Fruit fly (Drosophila melanogaster) whole organism, prepupa: ENCODE measurements around the gene CtsF.

Source experiments
- Blimp-1 ChIP-seq: fragments of 200-800 bp; sonication (Bioruptor generic); optimal IDR thresholded peaks from 3 replicates; lab custom pipeline; 2017; ENCODE audit warnings: missing biosample characterization, missing genetic modification characterization, mild to moderate bottlenecking, moderate library complexity, missing genetic modification reagents
- CG10631 ChIP-seq: fragments of 200-800 bp; sonication (Bioruptor generic); optimal IDR thresholded peaks from 2 replicates; lab custom pipeline; 2016; ENCODE audit warnings: missing biosample characterization, missing genetic modification characterization
- CG10669 ChIP-seq: fragments of 200-800 bp; sonication (Bioruptor generic); optimal IDR thresholded peaks from 3 replicates; lab custom pipeline; 2018; ENCODE audit warnings: missing biosample characterization, mild to moderate bottlenecking, missing genetic modification characterization, moderate library complexity
- CG11294 ChIP-seq: fragments of 200-800 bp; sonication (Bioruptor generic); IDR thresholded peaks from 2 replicates; pipeline ENCODE4 v1.3.6; 2022; ENCODE audit warnings: missing biosample characterization, missing genetic modification characterization
- CG11762 ChIP-seq: fragments of 200-800 bp; sonication (Bioruptor generic); optimal IDR thresholded peaks from 3 replicates; lab custom pipeline; 2016; ENCODE audit warnings: missing biosample characterization, missing genetic modification characterization; ENCODE audit not compliant: insufficient read depth
- CG15336 ChIP-seq: fragments of 200-800 bp; sonication (Bioruptor generic); IDR thresholded peaks from 2 replicates; pipeline ENCODE4 v1.3.6; 2022; ENCODE audit warnings: missing biosample characterization, missing genetic modification characterization
- CG16779 ChIP-seq: fragments of 200-800 bp; sonication (Bioruptor generic); optimal IDR thresholded peaks from 3 replicates; lab custom pipeline; 2017; ENCODE audit warnings: missing biosample characterization, mild to moderate bottlenecking, missing genetic modification characterization
- CG3032 ChIP-seq: fragments of 200-800 bp; optimal IDR thresholded peaks from 2 replicates; lab custom pipeline; 2019; ENCODE audit warnings: missing biosample characterization, mild to moderate bottlenecking, missing genetic modification characterization, moderate library complexity
- CG31627 ChIP-seq: fragments of 200-800 bp; sonication (Bioruptor generic); optimal IDR thresholded peaks from 3 replicates; lab custom pipeline; 2016; ENCODE audit warnings: missing biosample characterization, missing genetic modification characterization
- CG32006 ChIP-seq: fragments of 200-800 bp; sonication (Bioruptor generic); optimal IDR thresholded peaks from 3 replicates; lab custom pipeline; 2017; ENCODE audit warnings: missing biosample characterization, mild to moderate bottlenecking, missing genetic modification characterization
- CG3919 ChIP-seq: fragments of 200-800 bp; sonication (Bioruptor generic); optimal IDR thresholded peaks from 3 replicates; lab custom pipeline; 2016; ENCODE audit warnings: missing biosample characterization, missing genetic modification characterization
- CG6163 ChIP-seq: fragments of 200-800 bp; sonication (Bioruptor generic); IDR thresholded peaks from 3 replicates; pipeline ENCODE4 v1.3.6; 2022; ENCODE audit warnings: missing biosample characterization, missing genetic modification characterization
- CG6792 ChIP-seq: fragments of 200-800 bp; sonication (Bioruptor generic); optimal IDR thresholded peaks from 3 replicates; lab custom pipeline; 2016; ENCODE audit warnings: missing biosample characterization, missing genetic modification characterization
- CG6808 ChIP-seq: fragments of 200-800 bp; sonication (Bioruptor generic); optimal IDR thresholded peaks from 3 replicates; lab custom pipeline; 2017; ENCODE audit warnings: missing biosample characterization, missing genetic modification characterization, mild to moderate bottlenecking, moderate library complexity, missing genetic modification reagents
- CG7368 ChIP-seq: fragments of 200-800 bp; sonication (Bioruptor generic); optimal IDR thresholded peaks from 3 replicates; lab custom pipeline; 2016; ENCODE audit warnings: missing biosample characterization, missing genetic modification characterization
- CG8119 ChIP-seq: fragments of 200-800 bp; sonication (Bioruptor generic); IDR thresholded peaks from 3 replicates; pipeline ENCODE4 v1.3.6; 2022; ENCODE audit warnings: missing biosample characterization, missing genetic modification characterization
- CG8319 ChIP-seq: fragments of 200-800 bp; sonication (Bioruptor generic); optimal IDR thresholded peaks from 3 replicates; lab custom pipeline; 2016; ENCODE audit warnings: missing biosample characterization, missing genetic modification characterization
- CG8632 ChIP-seq: fragments of 200-800 bp; sonication (Bioruptor generic); optimal IDR thresholded peaks from 3 replicates; lab custom pipeline; 2016; ENCODE audit warnings: missing biosample characterization, missing genetic modification characterization
- CG9139 ChIP-seq: fragments of 200-800 bp; sonication (Bioruptor generic); optimal IDR thresholded peaks from 3 replicates; lab custom pipeline; 2017; ENCODE audit warnings: missing biosample characterization, mild to moderate bottlenecking, missing genetic modification characterization
- Eip75B ChIP-seq: fragments of 200-800 bp; sonication (Bioruptor generic); optimal IDR thresholded peaks from 3 replicates; lab custom pipeline; 2016; ENCODE audit warnings: missing biosample characterization, missing genetic modification characterization
- Eip78C ChIP-seq: fragments of 200-800 bp; sonication (Bioruptor generic); peaks from one replicate; lab custom pipeline; 2016; ENCODE audit warnings: missing biosample characterization, missing genetic modification characterization
- Ets21C ChIP-seq: fragments of 200-800 bp; sonication (Bioruptor generic); optimal IDR thresholded peaks from 3 replicates; lab custom pipeline; 2016; ENCODE audit warnings: missing biosample characterization, missing genetic modification characterization
- Ets96B ChIP-seq: fragments of 200-800 bp; optimal IDR thresholded peaks from 2 replicates; lab custom pipeline; 2019; ENCODE audit warnings: missing biosample characterization, mild to moderate bottlenecking, missing genetic modification characterization, moderate library complexity
- Gug ChIP-seq: fragments of 200-800 bp; sonication (Bioruptor generic); IDR thresholded peaks from 2 replicates; pipeline ENCODE4 v1.3.6; 2022; ENCODE audit warnings: missing biosample characterization, missing genetic modification characterization
- Hr38 ChIP-seq: sonication (Bioruptor generic); optimal IDR thresholded peaks from 2 replicates; lab custom pipeline; 2016; ENCODE audit warnings: missing biosample characterization, missing genetic modification characterization
- Hr39 ChIP-seq: fragments of 200-800 bp; sonication (Bioruptor generic); optimal IDR thresholded peaks from 2 replicates; lab custom pipeline; 2016; ENCODE audit warnings: missing biosample characterization, missing genetic modification characterization
- Hr4 ChIP-seq: fragments of 200-800 bp; sonication (Bioruptor generic); optimal IDR thresholded peaks from 3 replicates; lab custom pipeline; 2016; ENCODE audit warnings: missing biosample characterization, missing genetic modification characterization
- Lpt ChIP-seq: fragments of 200-800 bp; sonication (Bioruptor generic); optimal IDR thresholded peaks from 3 replicates; lab custom pipeline; 2016; ENCODE audit warnings: missing biosample characterization, missing genetic modification characterization
- Sox14 ChIP-seq: fragments of 200-800 bp; sonication (Bioruptor generic); optimal IDR thresholded peaks from 3 replicates; lab custom pipeline; 2016; ENCODE audit warnings: missing biosample characterization, missing genetic modification characterization
- Sox15 ChIP-seq: fragments of 200-800 bp; sonication (Bioruptor generic); optimal IDR thresholded peaks from 3 replicates; lab custom pipeline; 2016; ENCODE audit warnings: missing biosample characterization, missing genetic modification characterization
- acj6 ChIP-seq: fragments of 200-800 bp; sonication (Bioruptor generic); optimal IDR thresholded peaks from 3 replicates; lab custom pipeline; 2016; ENCODE audit warnings: missing biosample characterization, missing genetic modification characterization
- dac ChIP-seq: fragments of 200-800 bp; sonication (Bioruptor generic); optimal IDR thresholded peaks from 2 replicates; lab custom pipeline; 2017; ENCODE audit warnings: missing biosample characterization, mild to moderate bottlenecking, missing genetic modification characterization
- dsx ChIP-seq: fragments of 200-800 bp; optimal IDR thresholded peaks from 3 replicates; lab custom pipeline; 2019; ENCODE audit warnings: missing biosample characterization, mild to moderate bottlenecking, missing genetic modification characterization, moderate library complexity; ENCODE audit not compliant: poor library complexity, severe bottlenecking
- eg ChIP-seq: fragments of 200-800 bp; sonication (Bioruptor generic); IDR thresholded peaks from 3 replicates; pipeline ENCODE4 v1.3.6; 2022; ENCODE audit warnings: missing biosample characterization, missing genetic modification characterization
- fd59A ChIP-seq: fragments of 200-800 bp; sonication (Bioruptor generic); optimal IDR thresholded peaks from 2 replicates; lab custom pipeline; 2017; ENCODE audit warnings: missing biosample characterization, mild to moderate bottlenecking, missing genetic modification characterization, missing genetic modification reagents
- fd85E ChIP-seq: fragments of 200-800 bp; sonication (Bioruptor generic); optimal IDR thresholded peaks from 3 replicates; lab custom pipeline; 2016; ENCODE audit warnings: missing biosample characterization, missing genetic modification characterization
- fkh ChIP-seq: fragments of 200-800 bp; sonication (Bioruptor generic); optimal IDR thresholded peaks from 3 replicates; lab custom pipeline; 2017; ENCODE audit warnings: missing biosample characterization, mild to moderate bottlenecking, missing genetic modification characterization, moderate library complexity
- lz ChIP-seq: fragments of 200-800 bp; sonication (Bioruptor generic); optimal IDR thresholded peaks from 3 replicates; lab custom pipeline; 2016; ENCODE audit warnings: missing biosample characterization, missing genetic modification characterization
- net ChIP-seq: fragments of 200-800 bp; sonication (Bioruptor generic); optimal IDR thresholded peaks from 3 replicates; lab custom pipeline; 2016; ENCODE audit warnings: missing biosample characterization, missing genetic modification characterization
- pdm3 ChIP-seq: fragments of 200-800 bp; sonication (Bioruptor generic); optimal IDR thresholded peaks from 3 replicates; lab custom pipeline; 2016; ENCODE audit warnings: missing biosample characterization, missing genetic modification characterization
- spab ChIP-seq: fragments of 200-800 bp; sonication (Bioruptor generic); optimal IDR thresholded peaks from 2 replicates; lab custom pipeline; 2017; ENCODE audit warnings: missing biosample characterization, mild to moderate bottlenecking, missing genetic modification characterization, missing genetic modification reagents
- ss ChIP-seq, 2 experiments: fragments of 200-800 bp; sonication (Bioruptor generic); optimal IDR thresholded peaks; 2 replicates in 1 of 2; 3 replicates in 1 of 2; lab custom pipeline; 2017 to 2018; ENCODE audit warnings: mild to moderate bottlenecking in 2 of 2, missing biosample characterization in 2 of 2, missing genetic modification characterization in 2 of 2, moderate library complexity in 1 of 2
- topi ChIP-seq: fragments of 200-800 bp; sonication (Bioruptor generic); optimal IDR thresholded peaks from 3 replicates; lab custom pipeline; 2016; ENCODE audit warnings: missing biosample characterization, missing genetic modification characterization
- vri ChIP-seq: fragments of 200-800 bp; sonication (Bioruptor generic); optimal IDR thresholded peaks from 3 replicates; lab custom pipeline; 2016; ENCODE audit warnings: missing biosample characterization, mild to moderate bottlenecking, missing genetic modification characterization

CtsF gene

DNA sequence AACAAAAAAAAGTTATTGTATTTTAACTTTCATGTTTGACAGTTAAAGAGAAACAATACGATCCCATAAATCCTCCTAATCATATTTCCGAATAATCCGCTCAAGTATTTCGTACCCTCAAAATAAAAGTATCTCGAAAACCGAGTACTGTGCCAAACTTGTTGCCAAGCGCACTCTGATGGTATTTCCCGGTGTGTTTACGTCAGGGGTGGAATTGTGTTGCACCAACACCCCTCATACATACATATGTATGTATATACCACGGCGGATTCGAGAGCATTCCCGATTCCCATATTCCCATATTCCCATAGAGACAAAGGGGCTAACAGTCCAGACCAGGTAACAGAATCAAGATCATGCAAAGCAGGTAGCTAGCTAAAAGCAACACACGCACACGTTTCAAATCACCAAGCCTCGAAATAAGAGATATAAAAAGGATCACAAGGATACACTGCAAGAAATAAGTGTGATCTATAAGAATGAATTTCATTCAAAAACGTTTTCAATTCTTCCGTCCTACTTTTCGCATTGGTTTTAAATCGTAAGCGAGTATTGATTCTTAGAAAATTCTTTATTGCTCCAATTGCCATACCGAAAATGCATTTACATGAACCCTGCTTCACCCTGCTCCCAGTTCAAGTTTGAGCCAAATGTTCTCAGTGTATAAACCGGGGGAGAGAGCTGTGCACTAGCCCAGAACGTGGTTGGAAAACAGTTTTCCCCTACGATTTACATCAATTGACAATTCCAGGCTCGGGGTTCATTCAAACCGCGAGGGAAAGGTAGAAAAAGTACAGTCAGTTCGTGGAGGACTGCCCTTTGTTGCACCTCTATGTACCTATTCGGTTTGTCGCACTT is 39.4 kb downstream of the CtsF start (continued):
- TF ChIP-seq CG31627 (GFP tag; lab: Kevin White, UChicago) (peak; percentile 26), CG8319 (no peak), CG32006 (GFP tag; lab: Kevin White, UChicago) (peak; percentile 52), dsx (GFP tag; lab: Kevin White, UChicago) (peak; percentile 50), Lpt (GFP tag; lab: Kevin White, UChicago) (no peak), Sox15 (GFP tag; lab: Kevin White, UChicago) (no peak), Sox14 (GFP tag; lab: Kevin White, UChicago) (peak; percentile 65), CG3032 (tag; lab: Kevin White, UChicago) (peak; percentile 65), CG9139 (GFP tag; lab: Kevin White, UChicago) (peak; percentile 18), Blimp-1 (GFP tag; lab: Kevin White, UChicago) (no peak), ss (GFP tag; optimal IDR thresholded peaks at IDR 0.05; lab: Kevin White, UChicago) (peak; percentile 65 to 69), CG11762 (GFP tag; lab: Kevin White, UChicago) (peak; percentile 18)

DNA sequence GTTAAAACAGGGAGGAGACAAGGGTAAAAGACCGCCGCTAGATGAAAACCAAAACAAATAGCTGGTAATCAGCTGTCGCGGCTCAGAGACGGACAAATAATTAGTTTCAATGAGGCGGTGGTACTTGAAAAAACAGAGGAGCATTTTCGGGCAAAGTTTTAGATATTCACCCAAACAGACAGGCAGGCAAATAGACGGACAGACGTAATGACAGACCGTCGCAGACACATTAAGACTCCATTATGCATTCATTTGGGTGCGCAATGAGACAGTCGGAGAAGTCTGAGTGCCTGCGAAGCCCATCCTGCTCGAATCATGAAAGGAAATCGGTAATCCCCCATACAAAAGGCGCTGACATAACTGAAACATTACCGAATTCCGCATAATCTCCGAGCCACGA is 40.1 kb downstream of the CtsF start:
- TF ChIP-seq spab (GFP tag; lab: Kevin White, UChicago) (no peak), pdm3 (GFP tag; lab: Kevin White, UChicago) (no peak), CG8119 (GFP tag; lab: Robert Waterston, UW) (no peak), Hr38 (GFP tag; lab: Kevin White, UChicago) (no peak), CG9139 (GFP tag; lab: Kevin White, UChicago) (no peak), CG3919 (GFP tag; lab: Kevin White, UChicago) (no peak), topi (GFP tag; lab: Kevin White, UChicago) (no peak), CG10631 (no peak), Eip75B (GFP tag; lab: Kevin White, UChicago) (no peak), CG6163 (GFP tag; lab: Robert Waterston, UW) (no peak), dac (no peak), lz (GFP tag; lab: Kevin White, UChicago) (no peak), CG11294 (GFP tag; lab: Robert Waterston, UW) (no peak)

DNA sequence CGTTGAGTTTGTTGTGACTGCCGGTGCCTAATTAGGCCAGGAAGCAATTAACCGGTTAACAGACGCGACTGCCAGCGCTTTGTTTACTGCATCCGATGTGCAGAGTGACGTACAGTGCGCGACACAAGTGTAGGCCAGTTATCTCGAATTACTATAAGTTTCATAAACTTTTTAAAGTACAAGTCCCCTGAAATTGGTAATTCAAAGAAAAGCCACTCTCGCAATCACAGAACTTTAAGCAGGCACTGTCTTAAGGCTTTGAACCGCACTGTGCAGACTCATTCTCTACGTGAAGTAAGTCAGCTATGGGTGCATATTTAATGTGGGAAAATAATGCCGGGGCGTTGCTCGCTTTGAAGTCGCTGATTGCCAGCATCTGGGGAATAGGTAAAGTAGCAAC is 42.1 kb downstream of the CtsF start:
- TF ChIP-seq fd85E (GFP tag; lab: Kevin White, UChicago) (peak; percentile 76), CG6808 (GFP tag; lab: Kevin White, UChicago) (peak; percentile 84), Ets96B (tag; lab: Kevin White, UChicago) (peak; percentile 86), CG15336 (GFP tag; lab: Robert Waterston, UW) (peak; percentile 94), CG9139 (GFP tag; lab: Kevin White, UChicago) (peak; percentile 74), CG11294 (GFP tag; lab: Robert Waterston, UW) (peak; percentile 89), CG8119 (GFP tag; lab: Robert Waterston, UW) (peak; percentile 91), Blimp-1 (GFP tag; lab: Kevin White, UChicago) (peak; percentile 36), CG16779 (tag; lab: Kevin White, UChicago) (peak; percentile 76), eg (GFP tag; lab: Robert Waterston, UW) (peak; percentile 95), lz (GFP tag; lab: Kevin White, UChicago) (peak; percentile 81), fd59A (GFP tag; lab: Kevin White, UChicago) (peak; percentile 80), Gug (GFP tag; lab: Robert Waterston, UW) (peak; percentile 92), Ets21C (GFP tag; lab: Kevin White, UChicago) (peak; percentile 64), fkh (GFP tag; lab: Kevin White, UChicago) (no peak), CG6792 (GFP tag; lab: Kevin White, UChicago) (peak; percentile 89), Eip78C (GFP tag; lab: Kevin White, UChicago) (peak; percentile 97), CG7368 (GFP tag; lab: Kevin White, UChicago) (peak; percentile 90), net (GFP tag; lab: Kevin White, UChicago) (peak; percentile 92), CG32006 (GFP tag; lab: Kevin White, UChicago) (peak; percentile 94), CG8632 (GFP tag; lab: Kevin White, UChicago) (peak; percentile 86), CG10669 (peak; percentile 86), Hr39 (GFP tag; lab: Kevin White, UChicago) (peak; percentile 86), CG8319 (peak; percentile 83), Eip75B (GFP tag; lab: Kevin White, UChicago) (peak; percentile 90), Sox15 (GFP tag; lab: Kevin White, UChicago) (peak; percentile 82), Hr4 (GFP tag; lab: Kevin White, UChicago) (peak; percentile 93), acj6 (GFP tag; lab: Kevin White, UChicago) (peak; percentile 92), pdm3 (GFP tag; lab: Kevin White, UChicago) (peak; percentile 94), CG6163 (GFP tag; lab: Robert Waterston, UW) (peak; percentile 97), vri (GFP tag; lab: Kevin White, UChicago) (peak; percentile 52), CG3919 (GFP tag; lab: Kevin White, UChicago) (peak; percentile 94), CG11762 (GFP tag; lab: Kevin White, UChicago) (peak; percentile 83)
